Fruit fly (Drosophila melanogaster) whole organism, embryonic: ENCODE data around the gene CG15543.
A peak's percentile ranks its signal among the peaks of the same experiment; 100 is the strongest.

ENCODE experiments used
- ATbp ChIP-seq: fragments of 200-800 bp; sonication (Bioruptor generic); optimal IDR thresholded peaks from 2 replicates; lab custom pipeline; 2017; ENCODE audit warnings: missing biosample characterization, mild to moderate bottlenecking, missing genetic modification characterization, missing genetic modification reagents
- BtbVII ChIP-seq: fragments of 200-800 bp; sonication (Bioruptor generic); optimal IDR thresholded peaks from 3 replicates; lab custom pipeline; 2017; ENCODE audit warnings: missing biosample characterization, mild to moderate bottlenecking, missing genetic modification characterization
- Bteb2 ChIP-seq: fragments of 200-800 bp; sonication (Bioruptor generic); optimal IDR thresholded peaks from 2 replicates; lab custom pipeline; 2016; ENCODE audit warnings: missing biosample characterization, missing genetic modification characterization
- CG11085 ChIP-seq: fragments of 200-800 bp; sonication (Bioruptor generic); IDR thresholded peaks from 2 replicates; pipeline ENCODE4 v1.3.6; 2022; ENCODE audit warnings: missing biosample characterization, missing genetic modification characterization
- CG11247 ChIP-seq: fragments of 200-800 bp; sonication (Bioruptor generic); IDR thresholded peaks from 2 replicates; pipeline ENCODE4 v1.3.6; 2022; ENCODE audit warnings: missing biosample characterization, missing genetic modification characterization
- CG12391 ChIP-seq: fragments of 200-800 bp; sonication (Bioruptor generic); optimal IDR thresholded peaks from 3 replicates; lab custom pipeline; 2018; ENCODE audit warnings: missing biosample characterization, mild to moderate bottlenecking, missing genetic modification characterization, moderate library complexity
- CG12744 ChIP-seq: fragments of 200-800 bp; sonication (Bioruptor generic); optimal IDR thresholded peaks from 2 replicates; lab custom pipeline; 2016; ENCODE audit warnings: missing biosample characterization, missing genetic modification characterization
- CG13296 ChIP-seq: fragments of 200-800 bp; sonication (Bioruptor generic); optimal IDR thresholded peaks from 3 replicates; lab custom pipeline; 2018; ENCODE audit warnings: missing biosample characterization, mild to moderate bottlenecking, missing genetic modification characterization
- CG13775 ChIP-seq: fragments of 200-800 bp; sonication (Bioruptor generic); optimal IDR thresholded peaks from 3 replicates; lab custom pipeline; 2017; ENCODE audit warnings: missing biosample characterization, mild to moderate bottlenecking, missing genetic modification characterization
- CG14710 ChIP-seq: fragments of 200-800 bp; sonication (Bioruptor generic); optimal IDR thresholded peaks from 3 replicates; lab custom pipeline; 2019; ENCODE audit warnings: missing biosample characterization, mild to moderate bottlenecking, missing genetic modification characterization, moderate library complexity
- CG17328 ChIP-seq: fragments of 200-800 bp; sonication (Bioruptor generic); IDR thresholded peaks from 2 replicates; pipeline ENCODE4 v1.3.6; 2022; ENCODE audit warnings: missing biosample characterization, missing genetic modification characterization
- CG17385 ChIP-seq: fragments of 200-800 bp; sonication (Bioruptor generic); optimal IDR thresholded peaks from 3 replicates; lab custom pipeline; 2018; ENCODE audit warnings: missing biosample characterization, mild to moderate bottlenecking, missing genetic modification characterization
- CG1832 ChIP-seq: fragments of 200-800 bp; sonication (Bioruptor generic); optimal IDR thresholded peaks from 2 replicates; lab custom pipeline; 2017; ENCODE audit warnings: missing biosample characterization, mild to moderate bottlenecking, missing genetic modification characterization, inconsistent platforms
- CG3163 ChIP-seq: fragments of 200-800 bp; sonication (Bioruptor generic); optimal IDR thresholded peaks from 3 replicates; lab custom pipeline; 2016; ENCODE audit warnings: missing biosample characterization, missing genetic modification characterization
- CG33213 ChIP-seq: fragments of 200-800 bp; sonication (Bioruptor generic); optimal IDR thresholded peaks from 3 replicates; lab custom pipeline; 2016; ENCODE audit warnings: missing biosample characterization, missing genetic modification characterization
- CG3726 ChIP-seq: fragments of 200-800 bp; sonication (Bioruptor generic); IDR thresholded peaks from 3 replicates; pipeline ENCODE4, ENCODE4 v1.3.6; 2022; ENCODE audit warnings: missing biosample characterization, missing genetic modification characterization
- CG4328 ChIP-seq: fragments of 200-800 bp; sonication (Bioruptor generic); optimal IDR thresholded peaks from 3 replicates; lab custom pipeline; 2017; ENCODE audit warnings: missing biosample characterization, missing genetic modification reagents, missing genetic modification characterization
- CG4424 ChIP-seq: fragments of 200-800 bp; sonication (Bioruptor generic); optimal IDR thresholded peaks from 3 replicates; lab custom pipeline; 2016; ENCODE audit warnings: missing biosample characterization, missing genetic modification characterization
- CG4707 ChIP-seq: fragments of 200-800 bp; sonication (Bioruptor generic); optimal IDR thresholded peaks from 2 replicates; lab custom pipeline; 2018; ENCODE audit warnings: missing biosample characterization, mild to moderate bottlenecking, missing genetic modification characterization, moderate library complexity
- CG6175 ChIP-seq: fragments of 200-800 bp; sonication (Bioruptor generic); IDR thresholded peaks from 3 replicates; pipeline ENCODE4 v1.3.6; 2022; ENCODE audit warnings: missing biosample characterization, missing genetic modification characterization
- CG6813 ChIP-seq: fragments of 200-800 bp; sonication (Bioruptor generic); optimal IDR thresholded peaks from 2 replicates; lab custom pipeline; 2017; ENCODE audit warnings: missing biosample characterization, missing genetic modification characterization, mild to moderate bottlenecking, moderate library complexity, missing genetic modification reagents
- CG7745 ChIP-seq: fragments of 200-800 bp; sonication (Bioruptor generic); optimal IDR thresholded peaks from 2 replicates; lab custom pipeline; 2018; ENCODE audit warnings: missing biosample characterization, mild to moderate bottlenecking, missing genetic modification characterization, moderate library complexity
- CG7786 ChIP-seq: fragments of 200-800 bp; sonication (Bioruptor generic); optimal IDR thresholded peaks from 2 replicates; lab custom pipeline; 2016; ENCODE audit warnings: missing biosample characterization, missing genetic modification characterization
- CG8765 ChIP-seq: fragments of 200-800 bp; sonication (Bioruptor generic); IDR thresholded peaks from 2 replicates; pipeline ENCODE4 v1.3.6; 2022; ENCODE audit warnings: missing biosample characterization, missing genetic modification characterization
- CG9727 ChIP-seq: fragments of 200-800 bp; sonication (Bioruptor generic); optimal IDR thresholded peaks from 3 replicates; lab custom pipeline; 2017; ENCODE audit warnings: missing biosample characterization, mild to moderate bottlenecking, missing genetic modification characterization
- CG9932 ChIP-seq: fragments of 200-800 bp; sonication (Bioruptor generic); IDR thresholded peaks from 2 replicates; pipeline ENCODE4 v1.3.6; 2022; ENCODE audit warnings: missing biosample characterization, missing genetic modification characterization
- CTCF ChIP-seq: fragments of 200-800 bp; sonication (Bioruptor generic); optimal IDR thresholded peaks from 2 replicates; lab custom pipeline; 2017; ENCODE audit warnings: missing biosample characterization, mild to moderate bottlenecking, missing genetic modification characterization, moderate library complexity
- Deaf1 ChIP-seq: fragments of 200-800 bp; optimal IDR thresholded peaks from 3 replicates; lab custom pipeline; 2019; ENCODE audit warnings: missing biosample characterization, mild to moderate bottlenecking, missing genetic modification characterization, moderate library complexity
- Dp ChIP-seq: fragments of 200-800 bp; sonication (Bioruptor generic); optimal IDR thresholded peaks from 2 replicates; lab custom pipeline; 2018; ENCODE audit warnings: missing biosample characterization, mild to moderate bottlenecking, missing genetic modification characterization, moderate library complexity
- Drgx ChIP-seq: fragments of 200-800 bp; sonication (Bioruptor generic); IDR thresholded peaks from 2 replicates; pipeline ENCODE4 v1.3.6; 2022; ENCODE audit warnings: missing biosample characterization, missing genetic modification characterization
- E2f2 ChIP-seq: fragments of 200-800 bp; sonication (Bioruptor generic); IDR thresholded peaks from 2 replicates; pipeline ENCODE4 v1.3.6; 2022; ENCODE audit warnings: missing biosample characterization, missing genetic modification characterization
- Elba2 ChIP-seq: fragments of 200-800 bp; sonication (Bioruptor generic); optimal IDR thresholded peaks from 3 replicates; lab custom pipeline; 2016; ENCODE audit warnings: missing biosample characterization, missing genetic modification characterization
- HLH4C ChIP-seq: fragments of 200-800 bp; sonication (Bioruptor generic); IDR thresholded peaks from 3 replicates; pipeline ENCODE4 v1.3.6; 2022; ENCODE audit warnings: missing biosample characterization, missing genetic modification characterization; ENCODE audit not compliant: partially characterized antibody
- Hr51 ChIP-seq, 2 experiments: fragments of 200-800 bp; sonication (Bioruptor generic); optimal IDR thresholded peaks; 2 replicates in 1 of 2; 3 replicates in 1 of 2; lab custom pipeline; 2016 to 2018; ENCODE audit warnings: missing biosample characterization in 2 of 2, missing genetic modification characterization in 2 of 2, mild to moderate bottlenecking in 1 of 2, moderate library complexity in 1 of 2
- NC2α ChIP-seq: fragments of 200-800 bp; sonication (Bioruptor generic); optimal IDR thresholded peaks from 2 replicates; lab custom pipeline; 2016; ENCODE audit warnings: missing biosample characterization, missing genetic modification characterization
- NFAT ChIP-seq: fragments of 200-800 bp; sonication (Bioruptor generic); IDR thresholded peaks from 2 replicates; pipeline ENCODE4 v1.3.6; 2022; ENCODE audit warnings: missing biosample characterization, missing genetic modification characterization
- NfI ChIP-seq: fragments of 200-800 bp; sonication (Bioruptor generic); optimal IDR thresholded peaks from 3 replicates; lab custom pipeline; 2018; ENCODE audit warnings: missing biosample characterization, mild to moderate bottlenecking, missing genetic modification characterization, moderate library complexity
- PHDP ChIP-seq: fragments of 200-800 bp; sonication (Bioruptor generic); optimal IDR thresholded peaks from 3 replicates; lab custom pipeline; 2018; ENCODE audit warnings: missing biosample characterization, mild to moderate bottlenecking, missing genetic modification characterization, moderate library complexity
- ato ChIP-seq: fragments of 200-800 bp; sonication (Bioruptor generic); IDR thresholded peaks from 2 replicates; pipeline ENCODE4 v1.3.6; 2022; ENCODE audit warnings: missing biosample characterization, missing genetic modification characterization; ENCODE audit not compliant: partially characterized antibody
- chif ChIP-seq, 2 experiments: fragments of 200-800 bp; sonication (Bioruptor generic); optimal IDR thresholded peaks; 3 replicates each; lab custom pipeline; 2016; ENCODE audit warnings: missing biosample characterization in 2 of 2, missing genetic modification characterization in 2 of 2
- corto ChIP-seq: fragments of 200-800 bp; sonication (Bioruptor generic); optimal IDR thresholded peaks from 2 replicates; lab custom pipeline; 2016; ENCODE audit warnings: missing biosample characterization, mild to moderate bottlenecking, missing genetic modification characterization, moderate library complexity
- croc ChIP-seq: fragments of 200-800 bp; sonication (Bioruptor generic); conservative IDR thresholded peaks from 3 replicates; pipeline ENCODE4 v1.3.6; 2022; ENCODE audit warnings: missing biosample characterization, missing genetic modification characterization
- dan ChIP-seq: fragments of 200-800 bp; sonication (Bioruptor generic); IDR thresholded peaks from 2 replicates; pipeline ENCODE4 v1.3.6; 2022; ENCODE audit warnings: missing biosample characterization, missing genetic modification characterization
- exex ChIP-seq: fragments of 200-800 bp; sonication (Bioruptor generic); optimal IDR thresholded peaks from 4 replicates; lab custom pipeline; 2018; ENCODE audit warnings: missing biosample characterization, mild to moderate bottlenecking, missing genetic modification characterization, moderate library complexity
- ftz-f1 ChIP-seq: fragments of 200-800 bp; sonication (Bioruptor generic); optimal IDR thresholded peaks from 2 replicates; lab custom pipeline; 2016; ENCODE audit warnings: missing biosample characterization, missing genetic modification characterization
- lola ChIP-seq, 3 experiments: fragments of >200 bp in 2 of 3; fragments of 200-800 bp in 1 of 3; sonication (Bioruptor generic) in 1 of 3; optimal IDR thresholded peaks; 2 replicates each; lab custom pipeline; 2017 to 2019; ENCODE audit warnings: missing biosample characterization in 3 of 3, missing genetic modification characterization in 3 of 3, mild to moderate bottlenecking in 1 of 3, moderate library complexity in 1 of 3
- onecut ChIP-seq: fragments of 200-800 bp; sonication (Bioruptor generic); IDR thresholded peaks from 2 replicates; pipeline ENCODE4 v1.3.6; 2022; ENCODE audit warnings: missing biosample characterization, missing genetic modification characterization
- otp ChIP-seq: fragments of 200-800 bp; sonication (Bioruptor generic); IDR thresholded peaks from 3 replicates; pipeline ENCODE4, ENCODE4 v1.3.6; 2022; ENCODE audit warnings: missing biosample characterization, missing genetic modification characterization
- pfk ChIP-seq: fragments of 200-800 bp; sonication (Bioruptor generic); optimal IDR thresholded peaks from 2 replicates; lab custom pipeline; 2018; ENCODE audit warnings: missing biosample characterization, mild to moderate bottlenecking, missing genetic modification characterization, moderate library complexity
- rib ChIP-seq: fragments of 200-800 bp; sonication (Bioruptor generic); IDR thresholded peaks from 2 replicates; pipeline ENCODE4 v1.3.6; 2022; ENCODE audit warnings: missing biosample characterization, missing genetic modification characterization
- slp2 ChIP-seq: fragments of 200-800 bp; sonication (Bioruptor generic); optimal IDR thresholded peaks from 2 replicates; lab custom pipeline; 2016; ENCODE audit warnings: missing biosample characterization, missing genetic modification characterization
- tna ChIP-seq: fragments of 200-800 bp; sonication (Bioruptor generic); IDR thresholded peaks from 2 replicates; pipeline ENCODE4 v1.3.6; 2022; ENCODE audit warnings: missing biosample characterization, missing genetic modification characterization; ENCODE audit not compliant: partially characterized antibody
- trh ChIP-seq: fragments of 200-800 bp; sonication (Bioruptor generic); optimal IDR thresholded peaks from 2 replicates; lab custom pipeline; 2016; ENCODE audit warnings: missing biosample characterization, missing genetic modification characterization

CG15543 gene

DNA sequence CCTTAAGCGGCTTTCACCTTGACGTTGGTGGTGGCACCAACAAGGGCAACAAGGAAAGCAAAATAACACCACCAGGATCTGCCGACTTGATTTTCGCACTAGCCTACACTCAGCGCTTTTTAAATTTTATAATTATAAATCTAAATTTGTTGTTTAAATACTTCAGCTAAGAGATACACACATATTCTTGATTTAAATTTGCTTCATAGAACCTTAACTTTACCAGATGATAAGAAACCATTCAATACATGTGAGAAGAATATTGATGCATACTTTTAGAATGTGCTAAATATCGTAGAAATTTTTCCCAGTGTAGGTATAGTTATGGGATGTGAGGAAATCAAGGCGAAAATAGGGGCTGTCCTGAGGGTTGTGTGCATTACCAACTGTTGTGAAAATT, 9.6 kb upstream of the CG15543 start (continued):
- TF ChIP-seq rib (GFP tag; lab: Robert Waterston, UW) (no peak), NfI (no peak), ato (GFP tag; lab: Robert Waterston, UW) (no peak), CG4424 (GFP tag; lab: Kevin White, UChicago) (peak; percentile 6), CG17385 (GFP tag; lab: Kevin White, UChicago) (no peak), CG3726 (GFP tag; lab: Robert Waterston, UW) (no peak), CG4328 (GFP tag; lab: Kevin White, UChicago) (no peak), Bteb2 (GFP tag; lab: Kevin White, UChicago) (no peak), CG11247 (GFP tag; lab: Robert Waterston, UW) (no peak), corto (GFP tag; lab: Kevin White, UChicago) (no peak), onecut (GFP tag; lab: Robert Waterston, UW) (no peak), CG7745 (tag; lab: Kevin White, UChicago) (no peak), NFAT (no peak), CG13296 (no peak), dan (GFP tag; lab: Robert Waterston, UW) (no peak), CG11085 (GFP tag; lab: Robert Waterston, UW) (no peak), slp2 (GFP tag; lab: Kevin White, UChicago) (no peak), CG13775 (no peak), CG12744 (GFP tag; lab: Kevin White, UChicago) (no peak), CG9932 (GFP tag; lab: Robert Waterston, UW) (no peak), CG7786 (GFP tag; lab: Kevin White, UChicago) (no peak), Drgx (GFP tag; lab: Robert Waterston, UW) (no peak), ftz-f1 (GFP tag; lab: Kevin White, UChicago) (no peak), ATbp (GFP tag; lab: Kevin White, UChicago) (no peak), CG3163 (GFP tag; lab: Kevin White, UChicago) (no peak), CG4707 (GFP tag; lab: Kevin White, UChicago) (no peak), tna (GFP tag; lab: Robert Waterston, UW) (no peak), BtbVII (GFP tag; lab: Kevin White, UChicago) (no peak), CG14710 (tag; lab: Kevin White, UChicago) (peak; percentile 56), CG9727 (GFP tag; lab: Kevin White, UChicago) (peak; percentile 22), E2f2 (GFP tag; lab: Robert Waterston, UW) (no peak), exex (tag; lab: Kevin White, UChicago) (no peak), CG8765 (GFP tag; lab: Robert Waterston, UW) (no peak), Dp (no peak), HLH4C (GFP tag; lab: Robert Waterston, UW) (no peak), CTCF (GFP tag; lab: Kevin White, UChicago) (no peak), pfk (GFP tag; lab: Kevin White, UChicago) (no peak), CG1832 (GFP tag; lab: Kevin White, UChicago) (no peak), CG6813 (GFP tag; lab: Kevin White, UChicago) (no peak)

DNA sequence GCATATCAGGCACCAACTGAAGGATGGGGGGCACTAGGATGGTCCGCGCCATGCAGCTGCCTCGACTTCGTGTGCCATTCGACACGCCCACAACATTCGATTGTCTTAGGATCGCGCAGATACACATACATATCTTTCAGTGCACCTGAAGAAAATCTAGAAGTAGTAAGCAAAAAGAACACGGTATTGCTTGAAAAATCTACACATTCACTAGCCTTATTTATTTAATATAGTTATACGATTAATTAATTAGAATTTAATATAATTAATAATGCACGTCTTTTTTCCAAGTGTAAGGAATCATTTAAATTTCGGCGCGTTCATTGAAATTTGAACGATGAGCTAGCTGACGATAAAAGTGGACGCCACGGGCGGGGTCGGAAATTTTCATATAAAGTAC, 8.1 kb upstream of the CG15543 start:
- TF ChIP-seq CG6175 (GFP tag; lab: Robert Waterston, UW) (no peak), CG12391 (tag; lab: Kevin White, UChicago) (peak; percentile 68), Deaf1 (tag; lab: Kevin White, UChicago) (peak; percentile 11), CG17328 (GFP tag; lab: Robert Waterston, UW) (peak; percentile 57), NC2α (GFP tag; lab: Kevin White, UChicago) (no peak), otp (GFP tag; lab: Robert Waterston, UW) (no peak), Elba2 (GFP tag; lab: Kevin White, UChicago) (no peak), CG33213 (no peak), PHDP (tag; lab: Kevin White, UChicago) (peak; percentile 6), Hr51 (GFP tag; optimal IDR thresholded peaks at IDR 0.05; lab: Kevin White, UChicago) (peak in 1 of 2 experiments; percentile 27), chif (GFP tag; optimal IDR thresholded peaks at IDR 0.05; lab: Kevin White, UChicago) (no peak), lola (GFP tag; optimal IDR thresholded peaks at IDR 0.05; lab: Kevin White, UChicago) (peak in 1 of 3 experiments; percentile 63), trh (GFP tag; lab: Kevin White, UChicago) (no peak), croc (GFP tag; lab: Robert Waterston, UW) (peak; percentile 21; the same call in 1 of the 3 replicates)
